Fruit fly (Drosophila melanogaster): ENCODE data around the gene CG13999.
A peak's percentile ranks its signal among the peaks of the same experiment; 100 is the strongest.

CG13999 gene

DNA sequence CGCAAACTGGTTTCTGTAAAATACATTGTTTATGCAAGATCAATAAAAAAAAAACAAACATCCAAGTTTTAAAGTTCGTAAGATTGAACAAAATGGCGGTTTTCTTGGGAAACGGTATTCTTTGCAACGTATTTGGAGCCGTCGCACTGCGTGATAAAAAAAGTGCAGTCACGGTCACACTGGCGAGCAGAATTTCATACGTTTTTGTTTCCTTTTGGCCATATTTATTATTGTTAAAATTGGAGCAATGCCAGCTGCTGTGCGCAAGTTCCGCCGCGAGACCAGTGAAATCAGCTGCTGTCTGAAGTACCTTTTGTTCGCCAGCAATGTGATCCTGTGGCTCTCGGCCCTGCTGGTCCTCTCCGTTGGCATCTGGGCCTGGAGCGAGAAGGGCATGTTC lies 43.8 kb upstream of the CG13999 start, which contains the start of gene Tsp26A (continued):
- no peak for TF ChIP-seq inv (GFP tag; IDR thresholded peaks at IDR 0.05; ENCODE audit: partially characterized antibody)
- no peak for TF ChIP-seq CG18011 (GFP tag; optimal IDR thresholded peaks at IDR 0.05)
- no peak for TF ChIP-seq pan (optimal IDR thresholded peaks at IDR 0.05)
- TF ChIP-seq pan (GFP tag; optimal IDR thresholded peaks at IDR 0.05 in 1 of 2, IDR thresholded peaks at IDR 0.05 in 1 of 2): no peak
- peak; percentile 27; the same call in 1 of the 3 replicates for TF ChIP-seq zfh1 (GFP tag; IDR thresholded peaks at IDR 0.05)
- TF ChIP-seq tx (GFP tag; optimal IDR thresholded peaks at IDR 0.05): no peak
- peak; percentile 93 for TF ChIP-seq phol (tag; optimal IDR thresholded peaks at IDR 0.05)
- no peak for TF ChIP-seq CG3065 (GFP tag; optimal IDR thresholded peaks at IDR 0.05)
- TF ChIP-seq Dip3 (GFP tag; optimal IDR thresholded peaks at IDR 0.05): no peak
- TF ChIP-seq Gug (GFP tag; IDR thresholded peaks at IDR 0.05): no peak
- TF ChIP-seq CG4707 (GFP tag; optimal IDR thresholded peaks at IDR 0.05): no peak
- no peak for TF ChIP-seq ERR (GFP tag; optimal IDR thresholded peaks at IDR 0.05)
- peak; percentile 42 for TF ChIP-seq pzg (GFP tag; optimal IDR thresholded peaks at IDR 0.05)
- no peak for TF ChIP-seq CG12071 (GFP tag; optimal IDR thresholded peaks at IDR 0.05)
- TF ChIP-seq bbx (GFP tag; IDR thresholded peaks at IDR 0.05; ENCODE audit: partially characterized antibody): peak; percentile 48; the same call in 1 of the 2 replicates
- peak; percentile 81 for TF ChIP-seq CG9437 (GFP tag; optimal IDR thresholded peaks at IDR 0.05)
- 0 out of 3 replicates have a peak, but pooled peaks have one; percentile 23 for TF ChIP-seq row (GFP tag; IDR thresholded peaks at IDR 0.05)
- TF ChIP-seq CG8290 (GFP tag; optimal IDR thresholded peaks at IDR 0.05): no peak
- TF ChIP-seq CG8290 (tag; optimal IDR thresholded peaks at IDR 0.05): no peak
- no peak for TF ChIP-seq cg (GFP tag; optimal IDR thresholded peaks at IDR 0.05)
- peak; percentile 56 for TF ChIP-seq E2f2 (GFP tag; IDR thresholded peaks at IDR 0.05)

DNA sequence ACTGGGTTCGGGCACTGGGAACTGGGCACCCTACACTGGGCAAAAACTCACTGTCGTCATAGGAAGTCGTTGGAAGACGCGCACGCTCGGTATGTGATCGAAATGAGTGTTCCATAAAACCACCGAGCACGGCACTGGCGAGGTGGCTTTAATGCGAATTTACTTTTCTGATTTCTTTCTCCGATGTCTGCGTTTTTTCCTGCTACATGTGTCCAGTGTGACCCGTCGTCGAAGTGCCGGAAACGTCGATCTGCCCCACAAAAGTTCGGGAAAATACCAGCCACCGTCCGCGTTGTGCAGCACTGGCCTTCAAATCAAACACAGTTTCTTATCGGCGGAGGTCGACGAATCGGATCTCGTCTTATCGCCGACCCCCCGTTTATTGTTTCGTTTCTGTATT lies 43.0 kb upstream of the CG13999 start, which contains the start of gene Kdm5:
TSS of gene Kdm5 (minus strand) at position 255 of the 400 bp plus-strand sequence.
- TF ChIP-seq stc (GFP tag; IDR thresholded peaks at IDR 0.05) (no peak), E2f1 (GFP tag; IDR thresholded peaks at IDR 0.05) (0 out of 2 replicates have a peak, but pooled peaks have one; percentile 26), nerfin-2 (GFP tag; IDR thresholded peaks at IDR 0.05; ENCODE audit: partially characterized antibody) (no peak), CG4707 (GFP tag; optimal IDR thresholded peaks at IDR 0.05) (no peak), CG17328 (GFP tag; IDR thresholded peaks at IDR 0.05) (0 out of 2 replicates have a peak, but pooled peaks have one; percentile 12), mam (GFP tag; optimal IDR thresholded peaks at IDR 0.05) (no peak), Oli (tag; optimal IDR thresholded peaks at IDR 0.05) (no peak), ato (GFP tag; IDR thresholded peaks at IDR 0.05; ENCODE audit: partially characterized antibody) (0 out of 2 replicates have a peak, but pooled peaks have one; percentile 51), CG17186 (GFP tag; optimal IDR thresholded peaks at IDR 0.05) (peak; percentile 38), lab (GFP tag; optimal IDR thresholded peaks at IDR 0.05) (peak; percentile 64), stwl (tag; optimal IDR thresholded peaks at IDR 0.05) (peak; percentile 71), Ssrp (tag; optimal IDR thresholded peaks at IDR 0.05) (no peak), aop (GFP tag; IDR thresholded peaks at IDR 0.05) (no peak), pzg (GFP tag; optimal IDR thresholded peaks at IDR 0.05) (peak; percentile 92), croc (GFP tag; conservative IDR thresholded peaks at IDR 0.05) (no peak; the same call in 2 of the 3 replicates), NfI (GFP tag; optimal IDR thresholded peaks at IDR 0.05) (no peak), CG11085 (GFP tag; IDR thresholded peaks at IDR 0.05) (no peak), CG7987 (GFP tag; optimal IDR thresholded peaks at IDR 0.05) (peak; percentile 47), insv (GFP tag; optimal IDR thresholded peaks at IDR 0.05) (peak in 1 of 2 experiments; percentile 27), CG31441 (GFP tag; IDR thresholded peaks at IDR 0.05) (no peak), bigmax (GFP tag; optimal IDR thresholded peaks at IDR 0.05) (peak; percentile 31), CG18764 (GFP tag; optimal IDR thresholded peaks at IDR 0.05) (no peak), gce (GFP tag; IDR thresholded peaks at IDR 0.05) (0 out of 3 replicates have a peak, but pooled peaks have one; percentile 5), NC2α (GFP tag; optimal IDR thresholded peaks at IDR 0.05) (no peak), unpg (GFP tag; optimal IDR thresholded peaks at IDR 0.05) (no peak), C15 (GFP tag; IDR thresholded peaks at IDR 0.05) (no peak), pb (GFP tag; optimal IDR thresholded peaks at IDR 0.05) (peak; percentile 46), CG4730 (GFP tag; IDR thresholded peaks at IDR 0.05) (no peak), org-1 (GFP tag; optimal IDR thresholded peaks at IDR 0.05) (no peak), jing (GFP tag; optimal IDR thresholded peaks at IDR 0.05) (no peak), CkIIα-i1 (GFP tag; IDR thresholded peaks at IDR 0.05) (no peak), CG6813 (GFP tag; optimal IDR thresholded peaks at IDR 0.05) (peak; percentile 39)
